Worm (Caenorhabditis elegans) whole organism, mixed stage, embryonic: Measurements from ENCODE around the gene dnj-5.

Source experiments
- elt-1 ChIP-seq: sonication (generic microtip); optimal IDR thresholded peaks from 2 replicates; lab custom pipeline; 2017; ENCODE audit warnings: missing genetic modification characterization, mild to moderate bottlenecking, missing compliant biosample characterization, antibody characterized with exemption, moderate library complexity, borderline replicate concordance; ENCODE audit not compliant: insufficient read depth
- ham-2 ChIP-seq: fragments of 200-800 bp; sonication (Bioruptor generic); optimal IDR thresholded peaks from 2 replicates; lab custom pipeline; 2018; ENCODE audit warnings: mild to moderate bottlenecking, missing genetic modification characterization, missing compliant biosample characterization
- lsy-2 ChIP-seq: fragments of 150-350 bp; optimal IDR thresholded peaks from 2 replicates; lab custom pipeline; 2014; ENCODE audit warnings: missing biosample characterization, missing genetic modification characterization
- mep-1 ChIP-seq: fragments of 150-350 bp; optimal IDR thresholded peaks from 2 replicates; lab custom pipeline; 2017; ENCODE audit warnings: missing biosample characterization, missing genetic modification reagents, missing genetic modification characterization, inconsistent platforms
- nhr-12 ChIP-seq: fragments of 150-350 bp; optimal IDR thresholded peaks from 2 replicates; lab custom pipeline; 2014; ENCODE audit warnings: missing biosample characterization, missing genetic modification characterization
- nhr-28 ChIP-seq: fragments of 150-350 bp; optimal IDR thresholded peaks from 2 replicates; lab custom pipeline; 2014; ENCODE audit warnings: missing biosample characterization, missing genetic modification characterization
- nhr-76 ChIP-seq: sonication (generic microtip); optimal IDR thresholded peaks from 2 replicates; lab custom pipeline; 2017; ENCODE audit warnings: missing biosample characterization, missing genetic modification characterization
- pha-4 ChIP-seq: fragments of 150-350 bp; optimal IDR thresholded peaks from 2 replicates; lab custom pipeline; 2018; ENCODE audit warnings: missing biosample characterization, missing genetic modification reagents, missing genetic modification characterization
- sptf-1 ChIP-seq: sonication (generic microtip); optimal IDR thresholded peaks from 2 replicates; lab custom pipeline; 2017; ENCODE audit warnings: mild to moderate bottlenecking, missing genetic modification characterization, moderate library complexity, missing compliant biosample characterization
- tbx-8 ChIP-seq: fragments of 200-800 bp; sonication (Bioruptor generic); optimal IDR thresholded peaks from 2 replicates; lab custom pipeline; 2018; ENCODE audit warnings: mild to moderate bottlenecking, missing genetic modification characterization, moderate library complexity, missing compliant biosample characterization
- zip-8 ChIP-seq: fragments of 150-350 bp; optimal IDR thresholded peaks from 2 replicates; lab custom pipeline; 2014; ENCODE audit warnings: missing biosample characterization, missing genetic modification characterization

DNA sequence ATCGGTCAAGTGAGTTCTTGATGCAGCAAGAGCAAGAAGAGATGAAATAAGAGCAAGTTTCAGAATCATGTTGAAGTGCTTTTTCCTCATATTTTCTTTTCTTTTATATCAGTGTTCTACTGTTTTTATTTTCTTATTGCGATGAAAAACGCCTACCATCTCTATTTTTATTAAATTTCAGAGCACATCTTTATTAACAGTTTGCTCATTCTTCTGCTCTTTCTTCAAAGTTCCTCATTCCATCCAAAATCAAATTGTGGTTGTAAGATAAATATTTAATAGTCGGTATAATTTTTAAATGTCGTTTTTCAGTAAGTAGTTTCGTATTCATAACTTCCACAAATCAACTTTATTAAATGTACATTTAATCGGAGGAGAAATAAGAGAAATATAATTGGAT, 14.4 kb upstream of the dnj-5 start, which contains the start of gene C44B7.5:
- TF ChIP-seq elt-1 (tag; lab: Kevin White, UChicago) (no peak), zip-8 (tag; lab: Kevin White, UChicago) (no peak), lsy-2 (tag; lab: Kevin White, UChicago) (no peak), pha-4 (tag; lab: Kevin White, UChicago) (no peak), nhr-28 (no peak), nhr-76 (no peak), sptf-1 (no peak), ham-2 (GFP tag; lab: Kevin White, UChicago) (no peak), nhr-12 (tag; lab: Kevin White, UChicago) (no peak), tbx-8 (GFP tag; lab: Kevin White, UChicago) (no peak), mep-1 (tag; lab: Kevin White, UChicago) (no peak)
